Worm (Caenorhabditis elegans) whole organism, L2 larva: Measurements from ENCODE around the gene C28A5.1.

Experiments
- F13H6.1 ChIP-seq: sonication (generic microtip); optimal IDR thresholded peaks from 2 replicates; lab custom pipeline; 2016; ENCODE audit warnings: missing genetic modification characterization, missing compliant biosample characterization
- ama-1 ChIP-seq: fragments of 150-350 bp; optimal IDR thresholded peaks from 2 replicates; lab custom pipeline; 2018; ENCODE audit warnings: inconsistent platforms
- crh-2 ChIP-seq: sonication (generic microtip); optimal IDR thresholded peaks from 2 replicates; lab custom pipeline; 2017; ENCODE audit warnings: missing biosample characterization, missing genetic modification characterization
- egl-27 ChIP-seq: sonication (generic microtip); optimal IDR thresholded peaks from 3 replicates; lab custom pipeline; 2017; ENCODE audit warnings: missing biosample characterization, missing genetic modification reagents, missing genetic modification characterization
- lsy-2 ChIP-seq, 2 experiments: fragments of 150-350 bp in 1 of 2; sonication (generic microtip) in 1 of 2; optimal IDR thresholded peaks; 2 replicates each; lab custom pipeline; 2014 to 2017; ENCODE audit warnings: missing biosample characterization in 2 of 2, missing genetic modification characterization in 2 of 2
- nhr-11 ChIP-seq: fragments of 150-350 bp; optimal IDR thresholded peaks from 2 replicates; lab custom pipeline; 2014; ENCODE audit warnings: missing biosample characterization, missing genetic modification characterization
- nhr-77 ChIP-seq: fragments of 150-350 bp; optimal IDR thresholded peaks from 2 replicates; lab custom pipeline; 2014; ENCODE audit warnings: missing biosample characterization, missing genetic modification characterization
- ztf-4 ChIP-seq: fragments of 150-350 bp; optimal IDR thresholded peaks from 2 replicates; lab custom pipeline; 2014; ENCODE audit warnings: missing biosample characterization, missing genetic modification characterization

- TF ChIP-seq ztf-4 (tag; lab: Kevin White, UChicago) (no peak), lsy-2 (tag; optimal IDR thresholded peaks at IDR 0.05; lab: Kevin White, UChicago) (no peak), crh-2 (no peak), egl-27 (tag; lab: Kevin White, UChicago) (no peak), nhr-11 (no peak), F13H6.1 (tag; lab: Kevin White, UChicago) (no peak), ama-1 (lab: Kevin White, UChicago) (no peak), nhr-77 (tag; lab: Kevin White, UChicago) (no peak)
These were observed 43.7 kb downstream of the C28A5.1 start for ce11 chrIII:4390421-4390820.
